Worm (Caenorhabditis elegans) whole organism, L4 larva: ENCODE measurements around the gene dnj-11.
"Not testable (repeated sequence)": the region's sequence is repeated elsewhere in the genome, so short reads cannot be mapped to it uniquely, and the experiment has no call there.

Experiments used
- ceh-82 ChIP-seq: sonication (generic microtip); optimal IDR thresholded peaks from 2 replicates; lab custom pipeline; 2017; ENCODE audit warnings: missing biosample characterization, missing genetic modification characterization
- ces-1 ChIP-seq: fragments of 150-350 bp; sonication (generic microtip); optimal IDR thresholded peaks from 4 replicates; lab custom pipeline; 2014; ENCODE audit warnings: missing biosample characterization, missing genetic modification reagents, missing genetic modification characterization
- cey-2 ChIP-seq: sonication (generic microtip); optimal IDR thresholded peaks from 3 replicates; lab custom pipeline; 2017; ENCODE audit warnings: missing genetic modification characterization, mild to moderate bottlenecking, missing compliant biosample characterization, antibody characterized with exemption, borderline replicate concordance; ENCODE audit not compliant: insufficient read depth
- daf-19 ChIP-seq: fragments of 200-800 bp; sonication (Bioruptor generic); conservative IDR thresholded peaks from 2 replicates; pipeline ENCODE4 v1.3.6; 2022; ENCODE audit warnings: missing genetic modification characterization, missing compliant biosample characterization
- dmd-6 ChIP-seq: fragments of 200-800 bp; sonication (Bioruptor generic); IDR thresholded peaks from 2 replicates; pipeline ENCODE4 v1.3.6; 2022; ENCODE audit warnings: missing genetic modification reagents, missing genetic modification characterization, missing compliant biosample characterization
- dmd-8 ChIP-seq: fragments of 200-800 bp; sonication (Bioruptor generic); IDR thresholded peaks from 2 replicates; pipeline ENCODE4 v1.3.6; 2022; ENCODE audit warnings: missing genetic modification characterization, missing compliant biosample characterization
- dpl-1 ChIP-seq: fragments of 150-350 bp; optimal IDR thresholded peaks from 2 replicates; lab custom pipeline; 2014; ENCODE audit warnings: missing biosample characterization, missing genetic modification reagents, missing genetic modification characterization
- fos-1 ChIP-seq: fragments of 150-350 bp; optimal IDR thresholded peaks from 2 replicates; lab custom pipeline; 2014; ENCODE audit warnings: missing biosample characterization, missing genetic modification characterization
- hmg-1.1 ChIP-seq: fragments of 200-800 bp; sonication (Bioruptor generic); IDR thresholded peaks from 2 replicates; pipeline ENCODE4 v1.3.6; 2022; ENCODE audit warnings: missing genetic modification reagents, missing genetic modification characterization, missing compliant biosample characterization
- jun-1 ChIP-seq: fragments of 150-350 bp; optimal IDR thresholded peaks from 2 replicates; lab custom pipeline; 2014; ENCODE audit warnings: missing biosample characterization, missing genetic modification reagents, missing genetic modification characterization
- mdt-29 ChIP-seq: fragments of 200-800 bp; sonication (Bioruptor generic); IDR thresholded peaks from 2 replicates; pipeline ENCODE4 v1.3.6; 2022; ENCODE audit warnings: missing genetic modification reagents, missing genetic modification characterization, missing compliant biosample characterization
- nhr-76 ChIP-seq: fragments of 150-350 bp; optimal IDR thresholded peaks from 2 replicates; lab custom pipeline; 2014; ENCODE audit warnings: missing biosample characterization, missing genetic modification characterization
- pqm-1 ChIP-seq: sonication (generic microtip); optimal IDR thresholded peaks from 2 replicates; lab custom pipeline; 2017; ENCODE audit warnings: missing biosample characterization, missing genetic modification characterization
- ztf-11 ChIP-seq: fragments of 150-350 bp; optimal IDR thresholded peaks from 2 replicates; lab custom pipeline; 2014; ENCODE audit warnings: missing biosample characterization, missing genetic modification characterization

DNA sequence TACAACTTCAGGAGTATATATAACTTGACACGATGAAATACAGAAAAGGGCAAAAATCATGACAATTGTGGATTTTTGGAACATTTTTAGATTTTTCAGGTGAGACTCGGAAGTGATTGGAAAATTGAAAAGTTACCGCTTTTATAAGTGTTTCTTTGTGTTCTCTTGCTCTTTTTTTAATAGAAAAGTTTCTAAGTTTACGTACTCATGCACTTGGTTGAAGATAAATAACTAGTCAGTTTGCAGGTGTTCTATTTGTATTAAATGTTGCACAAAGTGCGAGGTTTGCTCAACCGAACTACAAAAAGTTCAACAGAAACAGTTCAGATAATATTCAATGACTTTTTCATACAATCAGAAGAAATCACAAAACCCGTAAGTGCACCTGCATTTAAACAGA lies 9.2 kb downstream of the dnj-11 start, which contains the start of gene nspb-3:
- not testable (repeated sequence) for TF ChIP-seq cey-2 (tag; lab: Kevin White, UChicago); ceh-82 (tag; lab: Kevin White, UChicago); hmg-1.1 (GFP tag; lab: Robert Waterston, UW); mdt-29 (GFP tag; lab: Robert Waterston, UW); fos-1; dpl-1 (GFP tag; lab: Kevin White, UChicago); ces-1 (GFP tag; lab: Kevin White, UChicago); nhr-76 (tag; lab: Kevin White, UChicago); jun-1 (tag; lab: Kevin White, UChicago); ztf-11; pqm-1 (tag; lab: Kevin White, UChicago); daf-19 (GFP tag; lab: Robert Waterston, UW); dmd-6 (GFP tag; lab: Robert Waterston, UW); dmd-8
